Worm (Caenorhabditis elegans): ENCODE results near the gene rpl-3.

ce11 chrIII:3875608-3876007, 8.0 kb downstream of the rpl-3 start:
- TF ChIP-seq hlh-17 (GFP tag; optimal IDR thresholded peaks at IDR 0.05; ENCODE audit: borderline replicate concordance) (no peak), elt-3 (tag; optimal IDR thresholded peaks at IDR 0.05) (peak in 2 of 6 experiments; percentile 48 to 94), nhr-47 (tag; optimal IDR thresholded peaks at IDR 0.05) (peak; percentile 24)

Measured in whole organism, L1 larva.